Fruit fly (Drosophila melanogaster): ENCODE measurements around the gene CG18731.
A peak's percentile ranks its signal among the peaks of the same experiment; 100 is the strongest.

CG18731 gene

dm6 chr3R:29736678-29737093 is 11.9 kb downstream of the CG18731 start, which contains the start of the genes CG7601 and CIA30 (continued):
- TF ChIP-seq CG12104 (GFP tag; optimal IDR thresholded peaks at IDR 0.05) (peak; percentile 98), cas (GFP tag; IDR thresholded peaks at IDR 0.05) (peak; percentile 100), dati (GFP tag; IDR thresholded peaks at IDR 0.05) (peak; percentile 100), CG30431 (GFP tag; optimal IDR thresholded peaks at IDR 0.05) (peak; percentile 95), ewg (GFP tag; optimal IDR thresholded peaks at IDR 0.05) (peak; percentile 90), Oaz (GFP tag; IDR thresholded peaks at IDR 0.05) (peak; percentile 100), CG1647 (GFP tag; optimal IDR thresholded peaks at IDR 0.05) (peak; percentile 99), sima (GFP tag; optimal IDR thresholded peaks at IDR 0.05) (peak; percentile 97), B-H2 (GFP tag; optimal IDR thresholded peaks at IDR 0.05) (peak; percentile 98), vfl (GFP tag; optimal IDR thresholded peaks at IDR 0.05) (peak; percentile 98), CG2202 (tag; optimal IDR thresholded peaks at IDR 0.05) (peak; percentile 85), Chrac-16 (GFP tag; optimal IDR thresholded peaks at IDR 0.05) (peak; percentile 98), pho (GFP tag; optimal IDR thresholded peaks at IDR 0.05) (peak; percentile 98), CG14667 (GFP tag; IDR thresholded peaks at IDR 0.05) (peak; percentile 100), MESR4 (GFP tag; optimal IDR thresholded peaks at IDR 0.05) (peak; percentile 55), E2f1 (GFP tag; IDR thresholded peaks at IDR 0.05) (peak; percentile 100), gfzf (GFP tag; optimal IDR thresholded peaks at IDR 0.05) (peak; percentile 40), CG9876 (GFP tag; optimal IDR thresholded peaks at IDR 0.05) (peak; percentile 99), tap (tag; optimal IDR thresholded peaks at IDR 0.05) (peak; percentile 97), scrt (GFP tag; optimal IDR thresholded peaks at IDR 0.05) (peak; percentile 94), nau (GFP tag; optimal IDR thresholded peaks at IDR 0.05) (no peak), CG18764 (GFP tag; optimal IDR thresholded peaks at IDR 0.05) (peak; percentile 98), CG17568 (GFP tag; optimal IDR thresholded peaks at IDR 0.05) (no peak), MBD-R2 (GFP tag; IDR thresholded peaks at IDR 0.05) (peak; percentile 100), dysf (GFP tag; IDR thresholded peaks at IDR 0.05) (peak; percentile 100), CG4854 (GFP tag; optimal IDR thresholded peaks at IDR 0.05) (peak; percentile 99), HHEX (GFP tag; optimal IDR thresholded peaks at IDR 0.05) (peak; percentile 98), bab2 (GFP tag; optimal IDR thresholded peaks at IDR 0.05) (peak; percentile 99), tup (GFP tag; optimal IDR thresholded peaks at IDR 0.05) (peak; percentile 97), amos (GFP tag; IDR thresholded peaks at IDR 0.05; ENCODE audit: partially characterized antibody) (no peak; the same call in 1 of the 2 replicates), CG10979 (tag; optimal IDR thresholded peaks at IDR 0.05) (peak; percentile 97), CG33557 (GFP tag; optimal IDR thresholded peaks at IDR 0.05) (peak; percentile 91), Hmx (GFP tag; optimal IDR thresholded peaks at IDR 0.05) (peak; percentile 96), jing (GFP tag; optimal IDR thresholded peaks at IDR 0.05) (peak; percentile 91), ash1 (GFP tag; optimal IDR thresholded peaks at IDR 0.05) (peak; percentile 94), CG8924 (tag; optimal IDR thresholded peaks at IDR 0.05) (peak; percentile 97), CG30020 (tag; optimal IDR thresholded peaks at IDR 0.05) (peak; percentile 85), CG2875 (GFP tag; optimal IDR thresholded peaks at IDR 0.05) (peak; percentile 92), CG11085 (GFP tag; IDR thresholded peaks at IDR 0.05) (peak; percentile 100), lov (optimal IDR thresholded peaks at IDR 0.05) (no peak), lov (GFP tag; IDR thresholded peaks at IDR 0.05) (peak; percentile 100), CG8944 (GFP tag; optimal IDR thresholded peaks at IDR 0.05) (peak; percentile 99), NC2α (GFP tag; optimal IDR thresholded peaks at IDR 0.05) (peak; percentile 94), CG3065 (GFP tag; optimal IDR thresholded peaks at IDR 0.05) (peak; percentile 93), CG2199 (GFP tag; IDR thresholded peaks at IDR 0.05) (peak; percentile 100), sc (optimal IDR thresholded peaks at IDR 0.05) (no peak), sc (GFP tag; optimal IDR thresholded peaks at IDR 0.05) (peak; percentile 91), CG7786 (GFP tag; optimal IDR thresholded peaks at IDR 0.05) (peak; percentile 99), CG1832 (GFP tag; optimal IDR thresholded peaks at IDR 0.05) (no peak), da (GFP tag; optimal IDR thresholded peaks at IDR 0.05) (peak; percentile 94), unpg (GFP tag; optimal IDR thresholded peaks at IDR 0.05) (peak; percentile 98), ro (GFP tag; IDR thresholded peaks at IDR 0.05) (peak; percentile 100)

Measured in whole organism, embryonic.